Worm (Caenorhabditis elegans) whole organism, L4/young adult: ENCODE data around the gene F54H12.2.

Experiments used
- W03F9.2 ChIP-seq: fragments of 150-350 bp; optimal IDR thresholded peaks from 2 replicates; lab custom pipeline; 2014; ENCODE audit warnings: missing biosample characterization, missing genetic modification characterization
- dao-5 ChIP-seq: sonication (generic microtip); optimal IDR thresholded peaks from 2 replicates; lab custom pipeline; 2016; ENCODE audit warnings: missing genotype, missing genetic modification characterization, moderate library complexity, missing compliant biosample characterization
- him-1 ChIP-seq: sonication (generic microtip); optimal IDR thresholded peaks from 2 replicates; lab custom pipeline; 2016; ENCODE audit warnings: missing genotype, missing genetic modification reagents, missing genetic modification characterization, missing compliant biosample characterization

The F54H12.2 gene

DNA sequence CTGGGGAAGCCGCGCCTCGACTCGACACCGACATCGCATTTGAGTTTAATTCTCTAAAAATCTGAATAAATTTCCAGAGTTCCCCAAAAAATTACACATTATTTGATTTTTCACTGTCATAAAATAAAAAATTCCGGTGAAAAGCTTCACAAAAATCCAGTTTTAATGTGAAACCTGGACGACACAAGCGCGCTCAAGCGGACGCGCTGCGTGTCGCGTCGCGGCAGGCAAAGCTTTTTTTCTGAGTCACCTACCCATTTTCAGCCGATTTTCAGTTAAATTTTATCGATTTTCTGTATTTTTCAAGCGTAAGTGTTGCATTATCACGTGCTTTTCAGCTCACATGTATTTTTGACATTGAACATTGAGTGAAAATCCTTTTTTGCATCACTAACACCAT is 45.4 kb downstream of the F54H12.2 start, which contains the start of gene cit-1.1:
cit-1.1 (minus strand) TSS at position 53 of the 400 bp plus-strand sequence.
- TF ChIP-seq W03F9.2 (tag; lab: Kevin White, UChicago) = peak; percentile 27
- no peak for TF ChIP-seq dao-5 (tag; lab: Kevin White, UChicago)

- no peak for TF ChIP-seq W03F9.2 (tag; lab: Kevin White, UChicago)
- no peak for TF ChIP-seq him-1 (tag; lab: Kevin White, UChicago)
These were observed 46.0 kb downstream of the F54H12.2 start, which contains the start of gene cit-1.2 for ce11 chrIII:8010260-8010822. Gene cit-1.2, plus strand, starts transcription at chrIII:8010772.

DNA sequence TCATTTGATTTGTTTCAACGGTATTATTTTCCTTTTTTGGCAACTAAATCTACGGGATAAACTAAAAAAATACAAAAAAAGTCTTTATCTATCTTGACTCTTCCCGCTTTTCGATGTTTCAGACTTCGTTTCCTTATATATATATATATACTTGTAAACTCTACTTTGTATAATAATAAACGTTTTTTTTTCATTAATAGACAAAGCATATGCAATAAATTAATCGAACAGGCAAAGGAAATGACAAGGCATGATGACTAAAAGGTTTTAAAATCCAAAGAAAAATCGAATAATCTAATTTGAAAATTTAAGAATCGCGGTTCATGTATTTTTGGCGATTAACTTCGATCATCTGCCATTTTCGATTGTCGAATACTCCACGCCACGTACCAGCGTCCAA is 49.2 kb downstream of the F54H12.2 start:
- TF ChIP-seq him-1 (tag; lab: Kevin White, UChicago) = no peak
- TF ChIP-seq dao-5 (tag; lab: Kevin White, UChicago) = no peak
- TF ChIP-seq W03F9.2 (tag; lab: Kevin White, UChicago) = no peak
